Fruit fly (Drosophila melanogaster): ENCODE results near the gene CG42570.

Gene CG42570

DNA sequence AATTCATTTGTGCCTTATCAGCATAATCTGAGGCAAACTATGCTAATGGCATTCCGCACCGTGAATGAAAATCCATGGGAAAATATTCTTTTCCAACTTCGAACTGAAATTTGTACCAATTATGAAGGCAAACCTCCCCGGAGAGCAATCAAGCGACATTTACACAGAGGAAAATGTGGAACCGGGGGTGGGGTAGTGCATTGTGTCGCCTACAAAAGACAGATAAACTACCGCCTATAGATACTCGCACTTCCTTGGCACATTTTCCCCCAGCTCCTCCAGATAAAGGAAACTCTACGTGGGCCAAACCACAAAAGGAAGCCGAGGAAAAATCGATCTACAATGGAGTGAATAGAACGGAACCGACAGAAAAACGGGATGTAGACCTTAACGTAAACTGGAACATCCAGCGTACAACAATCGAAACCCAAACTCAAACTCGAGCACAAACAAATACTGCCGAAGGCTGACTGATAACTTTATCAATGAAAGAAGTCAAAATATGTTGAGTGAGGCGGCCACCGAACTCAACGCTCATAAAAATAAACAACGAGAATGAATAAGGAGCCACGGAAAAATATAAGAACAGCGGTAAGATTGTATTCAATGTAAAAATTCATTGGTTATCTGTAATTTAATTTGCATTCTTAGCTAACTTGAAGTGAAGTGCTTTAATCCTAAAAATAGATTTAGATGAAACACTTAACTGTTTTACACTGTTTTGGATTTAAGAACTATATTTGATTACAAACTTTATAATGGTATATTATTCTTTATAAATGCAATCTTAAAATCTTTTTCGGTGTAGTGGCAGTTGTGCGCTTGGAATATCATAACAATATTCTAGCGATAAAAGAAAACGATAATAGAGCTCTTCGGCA, 26.7 kb upstream of the CG42570 start (continued):
- TF ChIP-seq prd (optimal IDR thresholded peaks at IDR 0.05) (no peak), prd (GFP tag; IDR thresholded peaks at IDR 0.05) (no peak), CG15514 (GFP tag; optimal IDR thresholded peaks at IDR 0.05) (peak; percentile 11), CG9932 (GFP tag; IDR thresholded peaks at IDR 0.05) (peak; percentile 54), CG2678 (tag; optimal IDR thresholded peaks at IDR 0.05) (peak; percentile 77), CG1233 (GFP tag; optimal IDR thresholded peaks at IDR 0.05) (peak; percentile 60), Oli (tag; optimal IDR thresholded peaks at IDR 0.05) (peak; percentile 33), CG5180 (GFP tag; optimal IDR thresholded peaks at IDR 0.05) (no peak), ewg (GFP tag; optimal IDR thresholded peaks at IDR 0.05) (no peak), nerfin-1 (tag; optimal IDR thresholded peaks at IDR 0.05) (peak; percentile 40), CG32772 (GFP tag; IDR thresholded peaks at IDR 0.05) (no peak), eyg (GFP tag; optimal IDR thresholded peaks at IDR 0.05) (no peak), jumu (GFP tag; optimal IDR thresholded peaks at IDR 0.05) (no peak), CG13624 (GFP tag; optimal IDR thresholded peaks at IDR 0.05) (no peak), emc (GFP tag; optimal IDR thresholded peaks at IDR 0.05) (no peak), CTCF (GFP tag; optimal IDR thresholded peaks at IDR 0.05) (peak; percentile 19), wdn (GFP tag; IDR thresholded peaks at IDR 0.05) (0 out of 2 replicates have a peak, but pooled peaks have one; percentile 10), CG17359 (tag; optimal IDR thresholded peaks at IDR 0.05) (peak; percentile 35), CG8089 (GFP tag; optimal IDR thresholded peaks at IDR 0.05) (no peak), lmd (GFP tag; IDR thresholded peaks at IDR 0.05) (no peak), Scr (GFP tag; IDR thresholded peaks at IDR 0.05; ENCODE audit: partially characterized antibody) (no peak), CHES-1-like (GFP tag; optimal IDR thresholded peaks at IDR 0.05) (no peak), trh (GFP tag; optimal IDR thresholded peaks at IDR 0.05) (no peak), crp (GFP tag; optimal IDR thresholded peaks at IDR 0.05) (no peak), dm (GFP tag; optimal IDR thresholded peaks at IDR 0.05) (no peak), cad (GFP tag; optimal IDR thresholded peaks at IDR 0.05) (no peak), CG17829 (tag; optimal IDR thresholded peaks at IDR 0.05) (peak; percentile 72), Spps (tag; optimal IDR thresholded peaks at IDR 0.05) (peak; percentile 12), Nf-YB (GFP tag; optimal IDR thresholded peaks at IDR 0.05) (no peak), esg (GFP tag; conservative IDR thresholded peaks at IDR 0.05) (peak; percentile 52), CG12155 (GFP tag; optimal IDR thresholded peaks at IDR 0.05) (no peak), Lhr (GFP tag; optimal IDR thresholded peaks at IDR 0.05) (no peak), grau (tag; optimal IDR thresholded peaks at IDR 0.05) (peak; percentile 60), CG6175 (GFP tag; IDR thresholded peaks at IDR 0.05) (no peak), tx (GFP tag; optimal IDR thresholded peaks at IDR 0.05) (no peak), CG4404 (GFP tag; IDR thresholded peaks at IDR 0.05) (no peak), Gug (GFP tag; IDR thresholded peaks at IDR 0.05) (no peak), vfl (GFP tag; optimal IDR thresholded peaks at IDR 0.05) (no peak), CG16863 (GFP tag; optimal IDR thresholded peaks at IDR 0.05) (no peak), CG1024 (GFP tag; IDR thresholded peaks at IDR 0.05) (peak; percentile 31; the same call in 1 of the 2 replicates), yki (optimal IDR thresholded peaks at IDR 0.05) (no peak), CG11696 (GFP tag; IDR thresholded peaks at IDR 0.05) (no peak), CG7987 (GFP tag; optimal IDR thresholded peaks at IDR 0.05) (no peak), vvl (GFP tag; IDR thresholded peaks at IDR 0.05) (no peak), Sry-δ (GFP tag; optimal IDR thresholded peaks at IDR 0.05) (no peak), ham (GFP tag; IDR thresholded peaks at IDR 0.05) (no peak), Atf3 (GFP tag; optimal IDR thresholded peaks at IDR 0.05) (no peak), Hr78 (GFP tag; optimal IDR thresholded peaks at IDR 0.05) (peak in 1 of 2 experiments; percentile 29), CG17568 (GFP tag; optimal IDR thresholded peaks at IDR 0.05) (no peak), Drgx (GFP tag; IDR thresholded peaks at IDR 0.05) (no peak), Ada2b (GFP tag; IDR thresholded peaks at IDR 0.05) (peak; percentile 44)
